Fruit fly (Drosophila melanogaster): ENCODE results near the gene CG9166.
A peak's percentile ranks its signal among the peaks of the same experiment; 100 is the strongest.

CG9166 gene

DNA sequence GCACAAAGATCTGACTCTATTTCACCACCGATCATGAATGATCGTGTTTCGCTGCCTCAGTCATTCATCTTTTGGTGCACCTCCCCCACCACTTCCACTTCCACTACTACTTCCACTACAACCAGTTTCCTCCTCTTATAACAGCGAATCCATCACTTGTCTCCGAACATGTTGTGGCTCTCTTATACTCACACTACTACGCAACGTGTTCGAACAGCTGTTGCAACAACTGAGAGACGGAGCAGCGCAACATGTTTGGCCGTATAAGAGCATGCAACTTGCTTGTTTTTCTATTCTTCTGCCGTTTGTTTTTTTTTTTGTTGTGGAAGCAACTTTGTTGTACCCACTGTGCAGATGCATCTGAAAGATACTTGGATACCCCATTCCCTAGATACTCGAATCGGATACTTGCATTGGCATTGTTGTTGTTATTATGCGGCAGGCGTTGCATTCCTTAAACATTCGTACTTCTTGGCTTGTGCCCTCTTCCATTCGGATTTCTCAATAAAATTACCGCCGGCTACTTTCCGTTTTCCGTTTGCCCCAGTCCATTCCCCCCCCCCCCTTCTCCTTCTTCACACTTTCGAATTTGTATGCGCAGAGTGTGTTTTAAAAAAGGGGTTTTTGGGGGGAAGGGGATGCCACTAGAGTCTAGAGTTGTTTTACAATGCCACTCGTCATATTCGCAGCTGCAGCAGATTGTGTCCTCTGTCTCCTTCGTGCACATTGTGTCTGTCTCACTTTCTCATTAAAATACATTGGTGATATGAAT, 16.1 kb downstream of the CG9166 start:
- no peak for TF ChIP-seq psq (optimal IDR thresholded peaks at IDR 0.05)
- TF ChIP-seq Dll (optimal IDR thresholded peaks at IDR 0.05) = no peak
- no peak for TF ChIP-seq pan (optimal IDR thresholded peaks at IDR 0.05)
- no peak for TF ChIP-seq CG8478 (optimal IDR thresholded peaks at IDR 0.05)
- no peak for TF ChIP-seq EcR (GFP tag; optimal IDR thresholded peaks at IDR 0.05)
- TF ChIP-seq usp (GFP tag; optimal IDR thresholded peaks at IDR 0.05) = no peak

DNA sequence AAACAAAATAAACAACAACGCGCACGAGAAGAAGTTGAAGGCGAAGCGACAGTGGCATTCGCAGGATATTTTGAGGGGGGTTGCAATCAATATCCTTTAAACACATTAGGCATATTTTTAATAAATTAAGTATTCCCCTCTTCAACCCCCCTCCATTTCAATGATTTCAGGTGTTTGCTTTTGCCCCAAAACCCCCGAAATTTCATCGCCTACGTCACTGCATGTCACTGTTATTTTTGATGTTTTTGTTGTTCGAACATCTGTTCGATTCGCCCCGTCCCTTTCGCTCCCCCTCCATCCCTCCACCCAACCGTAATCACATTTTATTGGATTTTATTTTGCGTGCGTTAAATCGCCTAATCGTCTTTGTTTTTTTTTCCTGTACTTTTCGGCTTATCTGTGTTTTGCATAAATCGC, 17.3 kb downstream of the CG9166 start:
- TF ChIP-seq pan (optimal IDR thresholded peaks at IDR 0.05) = no peak
- TF ChIP-seq Dll (optimal IDR thresholded peaks at IDR 0.05) = no peak

DNA sequence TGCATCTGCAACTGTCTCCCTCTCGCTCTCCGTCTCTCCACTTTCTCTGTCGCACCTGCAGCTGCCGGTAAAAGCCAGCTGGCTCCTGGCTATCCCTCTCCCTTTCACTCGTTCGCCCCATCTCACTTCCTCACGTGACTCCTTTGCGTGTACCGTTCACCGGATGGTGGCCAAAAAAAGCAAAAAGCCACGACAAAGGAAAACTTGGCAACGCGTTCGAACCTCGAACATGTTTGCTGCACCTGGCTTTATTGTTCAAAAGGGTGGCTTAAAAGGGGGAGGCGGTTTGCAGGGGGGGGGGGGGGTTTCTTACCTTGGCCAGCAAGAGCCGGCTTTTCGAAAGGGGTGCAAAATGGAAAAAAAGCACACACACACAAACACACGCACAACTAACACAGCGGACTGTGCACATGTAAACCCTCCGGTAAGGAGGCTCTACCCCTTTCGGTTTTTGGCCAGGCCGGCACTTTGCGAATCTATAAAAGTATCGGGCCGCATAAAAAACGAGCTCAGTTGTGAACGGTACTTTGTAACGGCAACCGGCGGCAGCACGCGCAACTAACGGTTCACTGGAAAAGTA, 19.3 kb downstream of the CG9166 start, which contains the start of gene ru:
Gene ru, plus strand, starts transcription at position 530 of the 580 bp plus-strand sequence.
- no peak for TF ChIP-seq pan (optimal IDR thresholded peaks at IDR 0.05)
- TF ChIP-seq Dll (optimal IDR thresholded peaks at IDR 0.05) = no peak
- TF ChIP-seq CG8478 (optimal IDR thresholded peaks at IDR 0.05) = no peak
- TF ChIP-seq EcR (GFP tag; optimal IDR thresholded peaks at IDR 0.05) = no peak
- no peak for TF ChIP-seq psq (optimal IDR thresholded peaks at IDR 0.05)
- no peak for TF ChIP-seq usp (GFP tag; optimal IDR thresholded peaks at IDR 0.05)

DNA sequence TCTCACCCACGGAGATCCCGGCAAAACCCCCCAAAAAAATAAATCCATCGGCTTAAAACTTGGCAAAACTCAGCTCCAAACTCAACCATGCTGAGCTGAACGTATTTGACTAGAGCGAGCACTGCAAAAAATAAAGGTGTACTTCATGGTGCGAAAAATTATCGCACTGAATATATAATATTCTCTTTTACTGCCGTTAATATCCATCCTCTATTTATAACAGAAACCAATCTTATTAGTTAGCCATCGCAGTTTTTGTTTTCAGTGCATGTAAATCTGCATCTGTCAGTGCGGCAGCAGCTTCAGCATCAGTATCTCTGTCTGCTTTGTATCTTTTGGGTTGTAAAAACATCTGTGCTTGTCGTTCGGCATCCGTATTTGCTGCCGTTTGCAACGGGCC, 20.0 kb downstream of the CG9166 start:
- TF ChIP-seq usp (GFP tag; optimal IDR thresholded peaks at IDR 0.05) = no peak
- no peak for TF ChIP-seq Dll (optimal IDR thresholded peaks at IDR 0.05)

DNA sequence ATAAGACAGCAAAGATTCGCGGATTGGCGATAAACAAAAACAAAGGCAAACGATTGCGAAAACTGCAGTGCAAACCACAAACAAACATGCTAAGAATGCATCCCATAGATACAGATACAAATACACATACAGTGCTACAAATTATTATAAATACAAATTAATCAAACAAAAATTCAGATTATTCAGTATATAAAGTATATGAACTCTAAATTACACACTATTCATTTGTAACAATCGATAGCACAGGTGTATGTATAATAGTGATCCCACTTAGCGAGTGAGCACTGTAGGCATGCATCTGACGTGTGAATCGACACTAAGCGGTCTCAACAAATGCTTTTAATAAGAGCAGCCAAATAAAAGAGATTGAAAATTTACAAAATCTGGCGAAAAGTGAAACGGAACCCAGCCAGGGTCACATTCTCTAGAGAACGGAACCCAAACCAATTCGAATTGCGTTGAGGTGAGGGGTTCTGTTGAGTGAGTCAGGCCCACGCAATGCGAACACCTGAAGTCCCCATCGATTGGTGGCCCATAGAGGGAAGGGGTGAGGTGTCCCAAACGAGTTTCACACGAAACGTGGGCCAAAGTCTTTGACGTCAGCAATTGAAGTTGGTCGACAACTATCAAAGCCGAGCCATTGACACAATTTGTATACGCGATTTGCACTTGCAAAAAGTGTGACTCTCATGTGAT, 23.7 kb downstream of the CG9166 start:
- no peak for TF ChIP-seq psq (optimal IDR thresholded peaks at IDR 0.05)
- TF ChIP-seq pan (optimal IDR thresholded peaks at IDR 0.05) = no peak
- TF ChIP-seq EcR (GFP tag; optimal IDR thresholded peaks at IDR 0.05) = no peak
- TF ChIP-seq CG8478 (optimal IDR thresholded peaks at IDR 0.05) = no peak
- TF ChIP-seq Dll (optimal IDR thresholded peaks at IDR 0.05) = no peak
- TF ChIP-seq usp (GFP tag; optimal IDR thresholded peaks at IDR 0.05) = no peak

DNA sequence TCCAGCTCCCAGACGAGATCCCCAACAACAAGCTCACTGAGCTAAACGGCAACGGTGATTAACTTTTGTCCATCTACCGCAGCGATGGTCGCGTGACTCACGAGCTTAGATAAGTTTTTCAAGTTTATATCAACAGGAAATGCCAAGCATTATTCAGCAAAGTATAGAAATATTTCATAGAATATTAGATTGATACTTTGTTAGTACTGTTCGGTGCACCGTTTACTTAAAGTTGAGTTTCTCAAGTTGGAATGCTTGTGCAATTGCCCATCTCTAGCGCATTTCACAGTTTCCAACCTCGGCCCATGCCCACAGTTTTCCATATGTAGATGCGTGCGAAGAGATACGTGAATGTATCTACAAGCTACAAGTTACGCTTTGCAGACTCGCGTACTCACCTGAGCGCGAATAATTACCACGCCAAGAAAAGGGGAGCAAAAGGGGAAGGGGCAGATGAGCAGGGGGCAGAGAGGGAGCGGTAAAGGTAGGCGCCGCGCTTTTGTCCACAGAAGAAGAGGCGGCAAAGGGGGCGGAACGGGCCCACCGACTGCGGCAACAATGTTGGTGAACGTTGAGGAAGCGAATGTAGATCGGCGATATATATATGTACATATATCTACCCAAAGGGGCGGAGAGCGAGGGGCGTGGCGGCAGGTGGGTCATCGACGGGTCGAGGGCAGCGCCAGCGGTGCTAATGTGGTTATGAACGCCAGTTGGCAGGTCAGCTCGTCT, 25.3 kb downstream of the CG9166 start:
- TF ChIP-seq pan (optimal IDR thresholded peaks at IDR 0.05) (no peak), usp (GFP tag; optimal IDR thresholded peaks at IDR 0.05) (no peak), Dll (optimal IDR thresholded peaks at IDR 0.05) (no peak), psq (optimal IDR thresholded peaks at IDR 0.05) (no peak)

DNA sequence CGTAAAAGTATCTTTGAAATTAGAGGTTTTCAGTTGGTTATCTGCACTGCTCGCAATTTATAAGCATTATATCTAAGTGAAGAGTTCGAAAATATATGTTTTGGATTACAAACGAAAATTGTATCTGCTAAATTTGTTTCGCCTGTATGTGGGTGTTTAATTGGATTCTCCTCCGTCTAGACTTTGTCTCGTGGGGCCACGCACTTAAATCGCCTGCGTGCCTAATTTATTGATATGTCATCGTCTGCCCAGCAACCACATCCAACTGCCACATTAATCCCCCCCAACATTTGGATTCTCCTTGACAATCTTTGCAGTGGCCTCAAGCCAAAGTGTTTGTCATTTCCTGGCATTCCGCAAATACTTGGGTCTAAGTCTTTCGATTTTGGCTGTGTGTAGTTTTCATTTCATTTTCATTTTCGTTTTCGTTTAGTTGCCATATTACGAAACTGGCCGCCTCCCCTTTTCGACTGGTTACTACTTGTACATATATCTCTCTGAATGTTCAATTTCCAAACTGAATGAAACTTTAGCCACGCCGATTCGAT, 27.3 kb downstream of the CG9166 start:
- TF ChIP-seq psq (optimal IDR thresholded peaks at IDR 0.05) = no peak
- no peak for TF ChIP-seq pan (optimal IDR thresholded peaks at IDR 0.05)
- no peak for TF ChIP-seq EcR (GFP tag; optimal IDR thresholded peaks at IDR 0.05)
- no peak for TF ChIP-seq Dll (optimal IDR thresholded peaks at IDR 0.05)
- TF ChIP-seq CG8478 (optimal IDR thresholded peaks at IDR 0.05) = no peak
- no peak for TF ChIP-seq usp (GFP tag; optimal IDR thresholded peaks at IDR 0.05)

DNA sequence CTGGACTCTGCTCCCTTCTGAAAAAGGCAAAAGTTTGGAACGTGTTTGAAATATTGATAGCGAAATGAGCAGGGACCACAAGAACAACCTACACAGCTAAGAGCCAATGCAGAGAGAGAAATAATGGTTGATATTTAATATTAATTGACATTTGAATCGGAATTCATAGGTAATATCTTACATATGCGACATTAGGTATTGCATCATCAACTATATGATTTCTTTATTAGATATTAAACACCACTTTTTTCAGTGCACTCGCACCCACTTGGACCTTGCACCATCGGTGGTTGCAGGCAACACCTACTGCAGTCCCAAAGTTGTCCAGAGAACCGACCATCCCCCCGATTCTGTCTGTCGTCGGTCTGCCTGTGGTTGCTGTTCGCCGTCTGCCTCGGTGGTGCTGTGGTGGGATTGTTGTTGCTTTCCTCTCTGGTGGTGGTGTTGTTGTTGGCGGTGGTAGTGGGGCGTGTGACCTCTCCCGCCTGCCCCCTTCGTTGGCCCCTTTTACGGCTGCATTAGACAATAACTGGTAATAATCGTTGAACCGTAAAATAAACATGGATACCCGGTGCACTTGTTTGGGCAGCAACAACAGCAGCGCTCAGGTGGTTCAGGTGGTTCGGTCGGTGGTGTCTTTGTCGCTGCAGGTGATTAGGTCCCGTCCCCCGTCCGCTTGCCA, 28.1 kb downstream of the CG9166 start:
- no peak for TF ChIP-seq CG8478 (optimal IDR thresholded peaks at IDR 0.05)
- peak in 1 of 2 experiments; percentile 22 for TF ChIP-seq EcR (GFP tag; optimal IDR thresholded peaks at IDR 0.05)

DNA sequence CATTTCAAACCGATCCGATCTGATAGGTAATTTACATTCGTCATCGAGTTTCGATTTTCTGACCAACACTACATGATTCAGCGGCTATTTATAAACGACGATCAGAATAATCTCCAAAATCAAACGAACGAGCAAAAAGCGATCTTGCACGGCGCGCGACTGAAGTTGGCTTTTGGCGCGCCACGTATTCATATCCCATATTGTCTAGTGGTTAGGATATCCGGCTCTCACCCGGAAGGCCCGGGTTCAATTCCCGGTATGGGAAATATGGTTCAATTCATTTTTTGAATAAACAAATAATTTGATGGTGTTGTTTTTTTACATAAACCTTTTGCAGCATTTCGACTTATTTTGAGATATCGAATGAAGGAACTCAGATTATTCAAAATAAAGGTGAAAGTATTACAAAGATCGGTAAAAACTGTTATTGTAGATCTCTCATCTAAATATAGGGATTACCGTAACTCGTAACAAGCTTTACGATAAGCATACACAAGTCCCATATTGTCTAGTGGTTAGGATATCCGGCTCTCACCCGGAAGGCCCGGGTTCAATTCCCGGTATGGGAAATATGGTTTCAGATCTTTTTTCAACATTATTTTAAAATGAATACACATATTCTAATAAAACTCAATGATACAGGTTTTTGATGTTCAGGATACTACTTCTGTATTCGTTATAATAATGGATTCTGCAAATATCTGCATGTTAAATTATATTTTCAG, 29.0 kb downstream of the CG9166 start:
- TF ChIP-seq pan (optimal IDR thresholded peaks at IDR 0.05) = no peak
- TF ChIP-seq usp (GFP tag; optimal IDR thresholded peaks at IDR 0.05) = no peak
- no peak for TF ChIP-seq psq (optimal IDR thresholded peaks at IDR 0.05)
- no peak for TF ChIP-seq Dll (optimal IDR thresholded peaks at IDR 0.05)
- TF ChIP-seq CG8478 (optimal IDR thresholded peaks at IDR 0.05) = no peak
- no peak for TF ChIP-seq EcR (GFP tag; optimal IDR thresholded peaks at IDR 0.05)

DNA sequence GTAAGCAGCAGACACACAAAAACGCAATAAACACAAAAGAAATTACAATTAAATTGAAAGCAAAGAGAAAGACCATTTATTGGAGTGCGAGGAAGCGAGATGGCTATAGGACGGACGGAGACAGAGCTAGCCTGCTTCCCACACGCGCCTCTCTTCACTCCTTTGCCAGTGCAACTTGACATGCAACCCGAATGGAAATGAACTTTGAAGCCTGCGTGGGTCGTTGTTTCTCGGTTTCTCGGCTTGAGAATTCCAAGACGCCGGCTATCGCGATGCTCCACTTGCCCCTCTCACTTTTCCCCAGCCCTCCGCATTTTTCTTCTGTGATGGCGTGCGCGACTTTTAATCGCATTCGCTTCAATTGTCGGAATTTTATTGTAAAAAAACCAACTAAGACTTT, 30.0 kb downstream of the CG9166 start:
- no peak for TF ChIP-seq psq (optimal IDR thresholded peaks at IDR 0.05)
- TF ChIP-seq usp (GFP tag; optimal IDR thresholded peaks at IDR 0.05) = no peak
- TF ChIP-seq Dll (optimal IDR thresholded peaks at IDR 0.05) = no peak

DNA sequence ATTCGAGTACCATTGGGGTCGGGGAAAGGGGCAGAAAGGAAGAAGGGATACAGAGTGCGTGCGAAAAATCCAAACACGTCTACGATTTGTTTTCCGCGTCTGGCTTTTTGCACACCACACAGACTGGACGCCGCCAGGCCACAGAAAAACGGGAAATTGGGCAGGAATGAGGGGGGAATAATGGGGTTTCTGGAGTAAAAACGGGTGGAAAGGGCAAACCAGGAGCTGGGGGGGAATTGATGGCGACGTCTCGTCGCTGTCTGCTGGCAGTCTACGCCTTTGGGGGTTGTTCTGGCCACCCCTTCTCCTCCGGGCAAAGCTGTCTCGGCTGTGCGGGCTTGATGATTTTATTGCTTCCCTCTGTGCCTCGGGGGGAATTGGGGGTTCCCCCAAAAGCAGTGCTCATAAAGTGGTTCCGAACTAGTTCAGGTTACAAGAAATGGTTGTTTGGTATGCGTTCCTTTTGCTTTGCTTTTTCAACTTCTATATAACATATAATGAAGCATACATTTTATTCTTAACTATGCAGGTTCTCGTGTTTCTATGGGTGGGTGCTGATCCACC, 34.8 kb downstream of the CG9166 start:
- no peak for TF ChIP-seq CG8478 (optimal IDR thresholded peaks at IDR 0.05)
- TF ChIP-seq Dll (optimal IDR thresholded peaks at IDR 0.05) = no peak
- no peak for TF ChIP-seq pan (optimal IDR thresholded peaks at IDR 0.05)
- TF ChIP-seq usp (GFP tag; optimal IDR thresholded peaks at IDR 0.05) = no peak
- TF ChIP-seq psq (optimal IDR thresholded peaks at IDR 0.05) = no peak
- TF ChIP-seq EcR (GFP tag; optimal IDR thresholded peaks at IDR 0.05) = no peak
